Worm (Caenorhabditis elegans) whole organism, L3 larva: ENCODE measurements around the gene eat-4.
A peak's percentile ranks its signal among the peaks of the same experiment; 100 is the strongest.

ENCODE experiments used
- ceh-82 ChIP-seq: fragments of 150-350 bp; optimal IDR thresholded peaks from 2 replicates; lab custom pipeline; 2014; ENCODE audit warnings: missing biosample characterization, missing genetic modification characterization
- lin-39 ChIP-seq: fragments of 150-350 bp; optimal IDR thresholded peaks from 2 replicates; lab custom pipeline; 2018; ENCODE audit warnings: missing biosample characterization, missing genetic modification reagents, missing genetic modification characterization
- nfya-1 ChIP-seq: sonication (generic microtip); optimal IDR thresholded peaks from 2 replicates; lab custom pipeline; 2017; ENCODE audit warnings: missing genetic modification characterization, mild to moderate bottlenecking, missing compliant biosample characterization, antibody characterized with exemption, moderate library complexity; ENCODE audit not compliant: insufficient read depth
- nhr-11 ChIP-seq: fragments of 150-350 bp; optimal IDR thresholded peaks from 2 replicates; lab custom pipeline; 2014; ENCODE audit warnings: missing biosample characterization, missing genetic modification characterization

ce11 chrIII:9151782-9152181 is 15.1 kb downstream of the eat-4 start:
- no peak for TF ChIP-seq nhr-11 (tag; lab: Kevin White, UChicago)
- peak; percentile 52 for TF ChIP-seq nfya-1 (tag; lab: Kevin White, UChicago)
- no peak for TF ChIP-seq ceh-82 (tag; lab: Kevin White, UChicago)
- no peak for TF ChIP-seq lin-39 (tag; lab: Kevin White, UChicago)
